Worm (Caenorhabditis elegans) whole organism, midembryonic: Measurements from ENCODE around the gene idpp-15.

Experiments used
- flt-1 ChIP-seq: fragments of 200-800 bp; sonication (Bioruptor generic); IDR thresholded peaks from 2 replicates; pipeline ENCODE4 v1.3.6; 2022; ENCODE audit warnings: missing genetic modification characterization, missing compliant biosample characterization
- klf-2 ChIP-seq: fragments of 200-800 bp; sonication (Bioruptor generic); conservative IDR thresholded peaks from 2 replicates; pipeline ENCODE4 v1.3.6; 2022; ENCODE audit warnings: missing genetic modification reagents, missing genetic modification characterization, missing compliant biosample characterization
- med-1 ChIP-seq: sonication (generic microtip); optimal IDR thresholded peaks from 2 replicates; lab custom pipeline; 2017; ENCODE audit warnings: missing genetic modification characterization, mild to moderate bottlenecking, missing compliant biosample characterization, antibody characterized with exemption, missing genetic modification reagents; ENCODE audit not compliant: insufficient read depth
- ref-1 ChIP-seq: fragments of 200-800 bp; sonication (Bioruptor generic); conservative IDR thresholded peaks from 2 replicates; pipeline ENCODE4 v1.3.6; 2022; ENCODE audit warnings: missing genetic modification reagents, missing genetic modification characterization, missing compliant biosample characterization
- ztf-23 ChIP-seq: fragments of 200-800 bp; sonication (Bioruptor generic); IDR thresholded peaks from 2 replicates; pipeline ENCODE4 v1.3.6; 2022; ENCODE audit warnings: missing genetic modification reagents, missing genetic modification characterization, missing compliant biosample characterization
- ztf-29 ChIP-seq: fragments of 200-800 bp; sonication (Bioruptor generic); IDR thresholded peaks from 2 replicates; pipeline ENCODE4 v1.3.6; 2022; ENCODE audit warnings: missing genetic modification reagents, missing genetic modification characterization, missing compliant biosample characterization

- TF ChIP-seq ztf-23 (GFP tag; lab: Robert Waterston, UW) (no peak), med-1 (GFP tag; lab: Kevin White, UChicago) (no peak), klf-2 (GFP tag; lab: Robert Waterston, UW) (no peak), ztf-29 (no peak), ref-1 (GFP tag; lab: Robert Waterston, UW) (no peak), flt-1 (no peak)
Observed at ce11 chrIII:8575359-8576101, 50.7 kb downstream of the idpp-15 start.
